Fruit fly (Drosophila melanogaster): ENCODE results near the gene ymp.
A peak's percentile ranks its signal among the peaks of the same experiment; 100 is the strongest.

ymp gene

dm6 chr3R:25609027-25609426 is at the start of gene ymp:
ymp (minus strand) TSS chr3R:25609127.
- TF ChIP-seq usp (GFP tag; optimal IDR thresholded peaks at IDR 0.05) (no peak), Sp1 (GFP tag; optimal IDR thresholded peaks at IDR 0.05) (no peak), Hr83 (GFP tag; optimal IDR thresholded peaks at IDR 0.05; ENCODE audit: poor library complexity, severe bottlenecking) (no peak), dmrt93B (GFP tag; optimal IDR thresholded peaks at IDR 0.05) (no peak), brk (GFP tag; optimal IDR thresholded peaks at IDR 0.05) (no peak), GATAd (GFP tag; optimal IDR thresholded peaks at IDR 0.05) (no peak), Myc (optimal IDR thresholded peaks at IDR 0.05) (no peak), psq (GFP tag; optimal IDR thresholded peaks at IDR 0.05) (no peak), N (GFP tag; optimal IDR thresholded peaks at IDR 0.05) (no peak), Rel (GFP tag; optimal IDR thresholded peaks at IDR 0.05) (no peak), Rel (tag; optimal IDR thresholded peaks at IDR 0.05) (no peak), fru (GFP tag; optimal IDR thresholded peaks at IDR 0.05) (no peak), br (GFP tag; optimal IDR thresholded peaks at IDR 0.05) (no peak), Abd-B (GFP tag; optimal IDR thresholded peaks at IDR 0.05) (no peak), Vsx2 (GFP tag; optimal IDR thresholded peaks at IDR 0.05; ENCODE audit: partially characterized antibody) (no peak), foxo (GFP tag; optimal IDR thresholded peaks at IDR 0.05) (no peak)

dm6 chr3R:25652066-25652720 is 43.3 kb upstream of the ymp start:
- TF ChIP-seq CrebA (GFP tag; optimal IDR thresholded peaks at IDR 0.05; ENCODE audit: borderline replicate concordance): no peak
- no peak for TF ChIP-seq psq (GFP tag; optimal IDR thresholded peaks at IDR 0.05)
- TF ChIP-seq Dif (GFP tag; optimal IDR thresholded peaks at IDR 0.05; ENCODE audit: partially characterized antibody): peak; percentile 83
- no peak for TF ChIP-seq sv (GFP tag; optimal IDR thresholded peaks at IDR 0.05)
- TF ChIP-seq dmrt93B (GFP tag; optimal IDR thresholded peaks at IDR 0.05): no peak
- no peak for TF ChIP-seq brk (GFP tag; optimal IDR thresholded peaks at IDR 0.05)
- TF ChIP-seq HLH106 (tag; optimal IDR thresholded peaks at IDR 0.05): no peak
- no peak for TF ChIP-seq Hr78 (GFP tag; optimal IDR thresholded peaks at IDR 0.05)
- no peak for TF ChIP-seq h (GFP tag; optimal IDR thresholded peaks at IDR 0.05)
- no peak for TF ChIP-seq CG32264 (GFP tag; optimal IDR thresholded peaks at IDR 0.05)
- TF ChIP-seq OdsH (GFP tag; optimal IDR thresholded peaks at IDR 0.05): no peak
- TF ChIP-seq foxo (GFP tag; optimal IDR thresholded peaks at IDR 0.05): no peak
- TF ChIP-seq dsf (GFP tag; optimal IDR thresholded peaks at IDR 0.05; ENCODE audit: borderline replicate concordance): no peak
- no peak for TF ChIP-seq Hr83 (GFP tag; optimal IDR thresholded peaks at IDR 0.05; ENCODE audit: poor library complexity, severe bottlenecking)
- peak; percentile 4 for TF ChIP-seq fru (GFP tag; optimal IDR thresholded peaks at IDR 0.05)
- TF ChIP-seq Hnf4 (GFP tag; optimal IDR thresholded peaks at IDR 0.05): no peak
- TF ChIP-seq ey (GFP tag; optimal IDR thresholded peaks at IDR 0.05): no peak
- peak in 1 of 2 experiments; percentile 63 for TF ChIP-seq dl (GFP tag; optimal IDR thresholded peaks at IDR 0.05; ENCODE audit: insufficient read depth in 1 of 2, partially characterized antibody in 2 of 2)
- no peak for TF ChIP-seq br (GFP tag; optimal IDR thresholded peaks at IDR 0.05)
- no peak for TF ChIP-seq Dfd (GFP tag; optimal IDR thresholded peaks at IDR 0.05)
- no peak for TF ChIP-seq rgr (GFP tag; optimal IDR thresholded peaks at IDR 0.05)
- no peak for TF ChIP-seq N (GFP tag; optimal IDR thresholded peaks at IDR 0.05)
- no peak for TF ChIP-seq sage (GFP tag; optimal IDR thresholded peaks at IDR 0.05)
- no peak for TF ChIP-seq pan (optimal IDR thresholded peaks at IDR 0.05)
- no peak for TF ChIP-seq jim (GFP tag; optimal IDR thresholded peaks at IDR 0.05)
- no peak for TF ChIP-seq Jra (GFP tag; optimal IDR thresholded peaks at IDR 0.05)
- no peak for TF ChIP-seq Mio (GFP tag; optimal IDR thresholded peaks at IDR 0.05)
- TF ChIP-seq usp (GFP tag; optimal IDR thresholded peaks at IDR 0.05): no peak
- peak; percentile 59 for TF ChIP-seq Vsx2 (GFP tag; optimal IDR thresholded peaks at IDR 0.05; ENCODE audit: partially characterized antibody)
- no peak for TF ChIP-seq woc (GFP tag; optimal IDR thresholded peaks at IDR 0.05)

DNA sequence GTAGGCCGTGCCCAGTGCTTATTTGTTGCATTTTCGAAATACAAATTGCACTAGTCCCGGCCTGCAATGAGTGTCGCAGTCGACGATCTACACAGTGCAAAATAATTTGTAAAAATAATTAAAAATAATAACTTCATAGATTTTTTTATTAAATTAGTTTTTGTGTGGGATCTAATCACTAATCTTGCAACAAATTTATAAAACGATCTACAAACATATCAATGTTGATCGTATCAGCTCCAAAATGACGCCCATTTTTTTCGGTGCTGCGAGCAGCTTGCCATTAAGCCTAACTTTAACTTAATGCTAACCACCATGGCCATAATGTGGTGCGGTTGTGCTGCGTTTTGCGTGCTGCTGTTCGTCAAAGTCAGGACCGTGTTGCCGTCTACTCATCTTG is 42.5 kb upstream of the ymp start:
- no peak for TF ChIP-seq sv (GFP tag; optimal IDR thresholded peaks at IDR 0.05)
- TF ChIP-seq Vsx2 (GFP tag; optimal IDR thresholded peaks at IDR 0.05; ENCODE audit: partially characterized antibody): no peak
- no peak for TF ChIP-seq Dfd (GFP tag; optimal IDR thresholded peaks at IDR 0.05)
- no peak for TF ChIP-seq N (GFP tag; optimal IDR thresholded peaks at IDR 0.05)
- TF ChIP-seq lola (GFP tag; optimal IDR thresholded peaks at IDR 0.05): no peak
- no peak for TF ChIP-seq Hr78 (GFP tag; optimal IDR thresholded peaks at IDR 0.05)
- no peak for TF ChIP-seq CrebA (GFP tag; optimal IDR thresholded peaks at IDR 0.05; ENCODE audit: borderline replicate concordance)
- no peak for TF ChIP-seq Rel (GFP tag; optimal IDR thresholded peaks at IDR 0.05)
- TF ChIP-seq Rel (tag; optimal IDR thresholded peaks at IDR 0.05): no peak
- no peak for TF ChIP-seq jim (GFP tag; optimal IDR thresholded peaks at IDR 0.05)
- TF ChIP-seq woc (GFP tag; optimal IDR thresholded peaks at IDR 0.05): peak; percentile 5
- no peak for TF ChIP-seq CG32264 (GFP tag; optimal IDR thresholded peaks at IDR 0.05)
- no peak for TF ChIP-seq Hnf4 (GFP tag; optimal IDR thresholded peaks at IDR 0.05)
- TF ChIP-seq Sp1 (GFP tag; optimal IDR thresholded peaks at IDR 0.05): peak; percentile 65
- no peak for TF ChIP-seq Mio (GFP tag; optimal IDR thresholded peaks at IDR 0.05)
- peak; percentile 54 for TF ChIP-seq rgr (GFP tag; optimal IDR thresholded peaks at IDR 0.05)
- no peak for TF ChIP-seq dsf (GFP tag; optimal IDR thresholded peaks at IDR 0.05; ENCODE audit: borderline replicate concordance)
- TF ChIP-seq foxo (GFP tag; optimal IDR thresholded peaks at IDR 0.05): peak in 1 of 2 experiments; percentile 65
- TF ChIP-seq Abd-B (GFP tag; optimal IDR thresholded peaks at IDR 0.05): no peak
- peak; percentile 13 for TF ChIP-seq dmrt93B (GFP tag; optimal IDR thresholded peaks at IDR 0.05)
- TF ChIP-seq ey (GFP tag; optimal IDR thresholded peaks at IDR 0.05): no peak
- TF ChIP-seq sage (GFP tag; optimal IDR thresholded peaks at IDR 0.05): peak; percentile 17
- TF ChIP-seq Hr83 (GFP tag; optimal IDR thresholded peaks at IDR 0.05; ENCODE audit: poor library complexity, severe bottlenecking): no peak
- no peak for TF ChIP-seq Jra (GFP tag; optimal IDR thresholded peaks at IDR 0.05)
- TF ChIP-seq OdsH (GFP tag; optimal IDR thresholded peaks at IDR 0.05): peak; percentile 42
- TF ChIP-seq Dif (GFP tag; optimal IDR thresholded peaks at IDR 0.05; ENCODE audit: partially characterized antibody): no peak
- no peak for TF ChIP-seq dl (GFP tag; optimal IDR thresholded peaks at IDR 0.05; ENCODE audit: insufficient read depth in 1 of 2, partially characterized antibody in 2 of 2)
- TF ChIP-seq br (GFP tag; optimal IDR thresholded peaks at IDR 0.05): peak; percentile 30
- TF ChIP-seq h (GFP tag; optimal IDR thresholded peaks at IDR 0.05): peak; percentile 56
- no peak for TF ChIP-seq usp (GFP tag; optimal IDR thresholded peaks at IDR 0.05)
- TF ChIP-seq tai (GFP tag; optimal IDR thresholded peaks at IDR 0.05): no peak
- TF ChIP-seq HLH106 (tag; optimal IDR thresholded peaks at IDR 0.05): peak; percentile 54
- TF ChIP-seq pan (optimal IDR thresholded peaks at IDR 0.05): no peak
- TF ChIP-seq GATAd (GFP tag; optimal IDR thresholded peaks at IDR 0.05): no peak
- peak; percentile 40 for TF ChIP-seq psq (GFP tag; optimal IDR thresholded peaks at IDR 0.05)
- no peak for TF ChIP-seq brk (GFP tag; optimal IDR thresholded peaks at IDR 0.05)
- peak; percentile 43 for TF ChIP-seq fru (GFP tag; optimal IDR thresholded peaks at IDR 0.05)
